Worm (Caenorhabditis elegans) whole organism, L4 larva: ENCODE results near the gene tdo-2.
A peak's percentile ranks its signal among the peaks of the same experiment; 100 is the strongest.

Experiments used
- Y5F2A.4 ChIP-seq: fragments of 200-800 bp; sonication (Bioruptor generic); optimal IDR thresholded peaks from 2 replicates; lab custom pipeline; 2018; ENCODE audit warnings: mild to moderate bottlenecking, missing genetic modification characterization, missing compliant biosample characterization
- aha-1 ChIP-seq: fragments of 150-350 bp; peaks from one replicate; lab custom pipeline; 2014; ENCODE audit warnings: missing biosample characterization, missing genetic modification characterization
- aly-2 ChIP-seq: sonication (generic microtip); optimal IDR thresholded peaks from 2 replicates; lab custom pipeline; 2018; ENCODE audit warnings: missing biosample characterization, missing genetic modification characterization
- ama-1 ChIP-seq: fragments of 150-350 bp; optimal IDR thresholded peaks from 2 replicates; lab custom pipeline; 2014; ENCODE audit warnings: inconsistent platforms, mixed read lengths
- ceh-20 ChIP-seq: fragments of 200-800 bp; sonication (Bioruptor generic); IDR thresholded peaks from 2 replicates; pipeline ENCODE4 v1.3.6; 2022; ENCODE audit warnings: missing genetic modification reagents, missing genetic modification characterization, missing compliant biosample characterization
- ceh-28 ChIP-seq: fragments of 150-350 bp; optimal IDR thresholded peaks from 2 replicates; lab custom pipeline; 2014; ENCODE audit warnings: missing biosample characterization, missing genetic modification reagents, missing genetic modification characterization
- ceh-44 ChIP-seq: fragments of 200-800 bp; sonication (Bioruptor generic); IDR thresholded peaks from 2 replicates; pipeline ENCODE4 v1.3.6; 2022; ENCODE audit warnings: missing genetic modification reagents, missing genetic modification characterization, missing compliant biosample characterization
- ceh-82 ChIP-seq: sonication (generic microtip); optimal IDR thresholded peaks from 2 replicates; lab custom pipeline; 2017; ENCODE audit warnings: missing biosample characterization, missing genetic modification characterization
- ces-1 ChIP-seq: fragments of 150-350 bp; sonication (generic microtip); optimal IDR thresholded peaks from 4 replicates; lab custom pipeline; 2014; ENCODE audit warnings: missing biosample characterization, missing genetic modification reagents, missing genetic modification characterization
- ctbp-1 ChIP-seq: fragments of 200-800 bp; sonication (Bioruptor generic); IDR thresholded peaks from 2 replicates; pipeline ENCODE4 v1.3.6; 2022; ENCODE audit warnings: missing genetic modification reagents, missing genetic modification characterization, missing compliant biosample characterization
- daf-16 ChIP-seq, 3 experiments: sonication (generic microtip); optimal IDR thresholded peaks; 2 replicates each; lab custom pipeline; 2016 to 2017; ENCODE audit warnings: missing genetic modification characterization in 3 of 3, missing genetic modification reagents in 3 of 3, mild to moderate bottlenecking in 2 of 3, missing compliant biosample characterization in 2 of 3, missing biosample characterization in 1 of 3, moderate library complexity in 1 of 3
- dmd-6 ChIP-seq: fragments of 200-800 bp; sonication (Bioruptor generic); IDR thresholded peaks from 2 replicates; pipeline ENCODE4 v1.3.6; 2022; ENCODE audit warnings: missing genetic modification reagents, missing genetic modification characterization, missing compliant biosample characterization
- dmd-8 ChIP-seq: fragments of 200-800 bp; sonication (Bioruptor generic); IDR thresholded peaks from 2 replicates; pipeline ENCODE4 v1.3.6; 2022; ENCODE audit warnings: missing genetic modification characterization, missing compliant biosample characterization
- egl-27 ChIP-seq: sonication (generic microtip); optimal IDR thresholded peaks from 3 replicates; lab custom pipeline; 2017; ENCODE audit warnings: missing biosample characterization, missing genetic modification reagents, missing genetic modification characterization
- egl-43 ChIP-seq: fragments of 200-800 bp; sonication (Bioruptor generic); IDR thresholded peaks from 2 replicates; pipeline ENCODE4 v1.3.6; 2022; ENCODE audit warnings: missing genetic modification reagents, missing genetic modification characterization, missing compliant biosample characterization
- fkh-10 ChIP-seq: fragments of 150-350 bp; optimal IDR thresholded peaks from 2 replicates; lab custom pipeline; 2014; ENCODE audit warnings: missing biosample characterization, missing genetic modification reagents, missing genetic modification characterization
- hif-1 ChIP-seq, 2 experiments: sonication (generic microtip); optimal IDR thresholded peaks; 2 replicates each; lab custom pipeline; 2016 to 2017; ENCODE audit warnings: missing compliant biosample characterization in 2 of 2, missing genetic modification characterization in 2 of 2, missing genetic modification reagents in 2 of 2, missing genotype in 2 of 2, mild to moderate bottlenecking in 1 of 2
- hlh-11 ChIP-seq: fragments of 200-800 bp; sonication (Bioruptor generic); optimal IDR thresholded peaks from 2 replicates; lab custom pipeline; 2018; ENCODE audit warnings: mild to moderate bottlenecking, missing genetic modification characterization, missing compliant biosample characterization
- hlh-30 ChIP-seq: sonication (generic microtip); optimal IDR thresholded peaks from 2 replicates; lab custom pipeline; 2017; ENCODE audit warnings: antibody characterized with exemption, mild to moderate bottlenecking, missing genetic modification characterization, missing compliant biosample characterization; ENCODE audit not compliant: insufficient read depth
- hmg-1.1 ChIP-seq: fragments of 200-800 bp; sonication (Bioruptor generic); IDR thresholded peaks from 2 replicates; pipeline ENCODE4 v1.3.6; 2022; ENCODE audit warnings: missing genetic modification reagents, missing genetic modification characterization, missing compliant biosample characterization
- lin-1 ChIP-seq: fragments of 200-800 bp; sonication (Bioruptor generic); IDR thresholded peaks from 2 replicates; pipeline ENCODE4 v1.3.6; 2022; ENCODE audit warnings: missing genetic modification reagents, missing genetic modification characterization, missing compliant biosample characterization
- lin-39 ChIP-seq: fragments of 150-350 bp; optimal IDR thresholded peaks from 2 replicates; lab custom pipeline; 2014; ENCODE audit warnings: missing biosample characterization, missing genetic modification reagents, missing genetic modification characterization
- lir-3 ChIP-seq: sonication (generic microtip); optimal IDR thresholded peaks from 2 replicates; lab custom pipeline; 2016; ENCODE audit warnings: mild to moderate bottlenecking, missing genetic modification characterization, missing compliant biosample characterization
- lsy-2 ChIP-seq, 2 experiments: fragments of 150-350 bp in 1 of 2; sonication (generic microtip) in 1 of 2; optimal IDR thresholded peaks; 2 replicates each; lab custom pipeline; 2014 to 2017; ENCODE audit warnings: missing biosample characterization in 2 of 2, missing genetic modification characterization in 2 of 2
- madf-5 ChIP-seq, 2 experiments: fragments of 200-800 bp; sonication (Bioruptor generic); IDR thresholded peaks; 2 replicates each; pipeline ENCODE4 v1.3.6; 2022; ENCODE audit warnings: missing compliant biosample characterization in 2 of 2, missing genetic modification characterization in 2 of 2
- mep-1 ChIP-seq: fragments of 150-350 bp; sonication (generic microtip); optimal IDR thresholded peaks from 3 replicates; lab custom pipeline; 2014; ENCODE audit warnings: missing biosample characterization, missing genetic modification characterization
- mes-2 ChIP-seq: sonication (generic microtip); optimal IDR thresholded peaks from 2 replicates; lab custom pipeline; 2016; ENCODE audit warnings: missing genotype, mild to moderate bottlenecking, missing genetic modification characterization, missing compliant biosample characterization; ENCODE audit not compliant: poor library complexity, severe bottlenecking
- nhr-10 ChIP-seq: fragments of 150-350 bp; optimal IDR thresholded peaks from 2 replicates; lab custom pipeline; 2014; ENCODE audit warnings: missing biosample characterization, missing genetic modification characterization
- nhr-102 ChIP-seq: sonication (generic microtip); optimal IDR thresholded peaks from 2 replicates; lab custom pipeline; 2016; ENCODE audit warnings: mild to moderate bottlenecking, missing genetic modification characterization, moderate library complexity, missing compliant biosample characterization
- nhr-11 ChIP-seq: fragments of 150-350 bp; optimal IDR thresholded peaks from 2 replicates; lab custom pipeline; 2014; ENCODE audit warnings: missing biosample characterization, missing genetic modification characterization
- nhr-111 ChIP-seq: fragments of 200-800 bp; sonication (Bioruptor generic); optimal IDR thresholded peaks from 2 replicates; lab custom pipeline; 2018; ENCODE audit warnings: mild to moderate bottlenecking, missing genetic modification characterization, missing compliant biosample characterization
- nhr-25 ChIP-seq: sonication (generic microtip); optimal IDR thresholded peaks from 2 replicates; lab custom pipeline; 2017; ENCODE audit warnings: missing genetic modification characterization, mild to moderate bottlenecking, missing compliant biosample characterization, antibody characterized with exemption, moderate library complexity, borderline replicate concordance; ENCODE audit not compliant: insufficient read depth
- nhr-28 ChIP-seq: fragments of 150-350 bp; optimal IDR thresholded peaks from 2 replicates; lab custom pipeline; 2014; ENCODE audit warnings: missing biosample characterization, missing genetic modification characterization
- nhr-41 ChIP-seq: fragments of 200-800 bp; sonication (Bioruptor generic); IDR thresholded peaks from 2 replicates; pipeline ENCODE4 v1.3.6; 2022; ENCODE audit warnings: missing genetic modification reagents, missing genetic modification characterization, missing compliant biosample characterization
- nhr-48 ChIP-seq: sonication (generic microtip); optimal IDR thresholded peaks from 2 replicates; lab custom pipeline; 2016; ENCODE audit warnings: mild to moderate bottlenecking, missing genetic modification characterization, missing compliant biosample characterization
- pha-4 ChIP-seq, 2 experiments: fragments of 150-350 bp in 1 of 2; fragments of 200-800 bp in 1 of 2; sonication (Bioruptor generic) in 1 of 2; IDR thresholded peaks in 1 of 2; optimal IDR thresholded peaks in 1 of 2; 2 replicates each; pipeline versions ENCODE4 v1.3.6 to Lab custom; 2014 to 2022; ENCODE audit warnings: missing genetic modification characterization in 2 of 2, missing genetic modification reagents in 2 of 2, missing biosample characterization in 1 of 2, missing compliant biosample characterization in 1 of 2
- php-3 ChIP-seq: fragments of 200-800 bp; sonication (Bioruptor generic); IDR thresholded peaks from 2 replicates; pipeline ENCODE4 v1.3.6; 2022; ENCODE audit warnings: missing genetic modification reagents, missing genetic modification characterization, missing compliant biosample characterization
- pqm-1 ChIP-seq: sonication (generic microtip); optimal IDR thresholded peaks from 2 replicates; lab custom pipeline; 2017; ENCODE audit warnings: missing biosample characterization, missing genetic modification characterization
- rbr-2 ChIP-seq: sonication (generic microtip); optimal IDR thresholded peaks from 2 replicates; lab custom pipeline; 2016; ENCODE audit warnings: missing genotype, missing genetic modification characterization, missing compliant biosample characterization
- set-16 ChIP-seq: fragments of 200-800 bp; sonication (Bioruptor generic); IDR thresholded peaks from 2 replicates; pipeline ENCODE4 v1.3.6; 2022; ENCODE audit warnings: missing genetic modification reagents, missing genetic modification characterization, missing compliant biosample characterization
- snpc-4 ChIP-seq: fragments of 150-350 bp; optimal IDR thresholded peaks from 2 replicates; lab custom pipeline; 2014; ENCODE audit warnings: missing biosample characterization, missing genetic modification characterization
- unc-62 ChIP-seq, 3 experiments: fragments of 150-350 bp in 1 of 3; sonication (generic microtip); optimal IDR thresholded peaks in 2 of 3; peaks in 1 of 3; 1 replicate in 1 of 3; 2 replicates in 2 of 3; lab custom pipeline; 2014 to 2017; ENCODE audit warnings: missing biosample characterization in 3 of 3, missing genetic modification characterization in 3 of 3, missing genetic modification reagents in 3 of 3, missing genotype in 1 of 3
- zfp-3 ChIP-seq: fragments of 200-800 bp; sonication (Bioruptor generic); conservative IDR thresholded peaks from 2 replicates; pipeline ENCODE4 v1.3.6; 2022; ENCODE audit warnings: missing genetic modification reagents, missing genetic modification characterization, missing compliant biosample characterization

The tdo-2 gene

DNA sequence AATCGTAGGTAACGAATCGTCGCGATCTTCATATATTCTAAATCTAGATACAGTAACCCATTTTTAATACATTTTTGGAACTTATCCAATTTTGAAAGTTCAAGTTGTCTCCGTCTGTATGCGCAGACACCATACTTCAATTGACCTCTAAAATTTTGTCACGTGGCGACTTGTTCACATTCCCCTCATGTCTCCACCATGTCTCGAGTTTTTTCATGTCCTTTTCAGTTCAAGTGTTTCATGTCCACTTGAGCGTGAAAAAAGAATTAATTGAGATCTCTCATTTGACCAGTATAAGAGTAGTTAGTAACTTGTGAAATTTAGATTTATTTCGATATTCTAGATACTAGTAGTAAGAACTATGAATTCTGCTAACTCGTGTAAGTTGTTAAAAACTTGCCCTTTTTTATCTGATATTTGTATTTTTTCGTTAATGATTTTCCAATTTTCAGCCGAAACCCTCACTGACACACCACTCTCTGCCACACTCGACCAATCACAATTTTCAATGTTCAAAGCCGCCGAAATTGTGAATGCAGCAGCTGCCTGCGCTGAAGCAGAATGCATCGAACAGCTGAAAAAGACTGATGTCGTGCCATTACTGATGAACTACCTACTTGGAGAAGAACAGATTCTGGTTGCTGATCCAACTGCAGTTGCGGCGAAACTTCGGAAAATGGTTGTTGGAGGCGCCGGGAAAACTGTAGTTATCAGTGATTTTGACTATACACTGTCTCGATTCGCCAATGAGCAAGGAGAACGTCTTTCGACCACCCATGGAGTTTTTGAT, 32.0 kb upstream of the tdo-2 start (continued):
- TF ChIP-seq nhr-25 (tag; lab: Kevin White, UChicago) (peak; percentile 12), ceh-44 (GFP tag; lab: Robert Waterston, UW) (no peak), ama-1 (no peak), nhr-41 (GFP tag; lab: Robert Waterston, UW) (no peak), Y5F2A.4 (no peak), nhr-102 (no peak), set-16 (no peak), snpc-4 (no peak), nhr-10 (tag; lab: Kevin White, UChicago) (peak; percentile 25), ceh-20 (GFP tag; lab: Robert Waterston, UW) (no peak), hlh-30 (peak; percentile 88), lin-39 (no peak)
- TF ChIP-seq, all 104 proteins: peak for 10

DNA sequence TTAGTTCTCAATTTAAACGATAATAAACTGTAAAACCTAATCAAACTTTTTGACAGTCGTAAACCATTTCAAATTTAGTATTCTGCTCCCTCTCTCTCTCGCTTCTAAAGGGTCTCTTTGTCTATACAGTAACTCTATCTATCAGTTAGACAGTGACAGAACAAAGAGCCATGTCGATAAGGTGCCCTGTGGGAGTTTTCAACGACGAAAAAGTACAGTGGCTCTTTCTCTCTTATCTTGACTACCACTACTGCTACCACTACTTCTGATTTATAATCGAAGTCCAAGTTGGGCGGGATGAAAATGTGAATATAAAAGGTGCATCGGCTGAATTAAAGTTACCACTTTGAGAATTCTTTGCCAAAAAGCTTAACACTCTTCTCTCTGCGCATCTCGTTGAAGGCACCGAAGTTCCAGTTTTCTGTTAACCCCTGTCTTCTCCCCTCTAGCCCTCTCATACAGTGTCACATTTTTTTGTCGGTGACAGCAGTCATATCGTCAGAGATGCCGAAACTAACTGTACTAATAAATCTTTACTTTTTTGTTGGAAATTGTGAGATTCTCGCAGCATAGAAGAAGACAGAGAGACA, 31.1 kb upstream of the tdo-2 start:
- TF ChIP-seq hlh-11 (tag; lab: Kevin White, UChicago) (peak; percentile 42), mes-2 (peak; percentile 32), lin-1 (0 out of 2 replicates have a peak, but pooled peaks have one; percentile 20), hmg-1.1 (GFP tag; lab: Robert Waterston, UW) (peak; percentile 26; the same call in 1 of the 2 replicates), nhr-28 (tag; lab: Kevin White, UChicago) (peak; percentile 8), lir-3 (no peak), dmd-6 (no peak), hlh-30 (peak; percentile 15), mep-1 (no peak), pqm-1 (peak; percentile 12), rbr-2 (tag; lab: Kevin White, UChicago) (no peak), madf-5 (GFP tag; IDR thresholded peaks at IDR 0.05; lab: Robert Waterston, UW) (0 out of 4 replicates have a peak, but pooled peaks have one; percentile 25 to 49), unc-62 (GFP tag; optimal IDR thresholded peaks at IDR 0.05 in 1 of 2; lab: Kevin White, UChicago) (peak in 1 of 2 experiments; percentile 93), unc-62 (tag; optimal IDR thresholded peaks at IDR 0.05; lab: Kevin White, UChicago) (no peak), nhr-48 (no peak), php-3 (GFP tag; lab: Robert Waterston, UW) (peak; percentile 14; the same call in 1 of the 2 replicates), zfp-3 (GFP tag; lab: Robert Waterston, UW) (no peak), daf-16 (GFP tag; optimal IDR thresholded peaks at IDR 0.05; lab: Kevin White, UChicago) (no peak), daf-16 (tag; optimal IDR thresholded peaks at IDR 0.05; lab: Kevin White, UChicago) (peak; percentile 55), ceh-82 (no peak), ces-1 (GFP tag; lab: Kevin White, UChicago) (no peak), egl-27 (no peak)

DNA sequence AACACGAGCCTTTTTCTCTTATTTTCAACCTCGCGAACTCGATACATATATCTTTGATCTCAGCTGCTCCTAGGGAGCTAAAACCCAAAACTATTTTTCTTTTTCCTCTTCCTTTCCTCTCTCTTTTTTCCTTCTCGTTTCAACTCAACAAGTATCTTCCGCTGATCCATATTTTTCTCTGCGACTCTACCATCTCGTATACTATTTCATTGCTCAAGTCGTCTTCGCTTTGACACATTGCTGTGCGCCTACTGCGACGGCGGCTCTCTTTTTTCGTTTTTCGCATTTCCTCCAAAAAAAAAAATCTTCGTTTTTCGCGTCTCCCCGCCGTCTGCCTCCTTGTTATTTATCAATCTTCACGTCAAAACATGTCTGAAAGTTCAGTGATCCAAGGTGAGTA, 30.1 kb upstream of the tdo-2 start:
- TF ChIP-seq set-16 (peak; percentile 48; the same call in 1 of the 2 replicates), hmg-1.1 (GFP tag; lab: Robert Waterston, UW) (peak; percentile 59), egl-43 (0 out of 2 replicates have a peak, but pooled peaks have one; percentile 5), rbr-2 (tag; lab: Kevin White, UChicago) (peak; percentile 36), hlh-11 (tag; lab: Kevin White, UChicago) (peak; percentile 57), nhr-111 (GFP tag; lab: Kevin White, UChicago) (no peak), ceh-20 (GFP tag; lab: Robert Waterston, UW) (peak; percentile 56), mes-2 (peak; percentile 20), hif-1 (tag; optimal IDR thresholded peaks at IDR 0.05; lab: Kevin White, UChicago) (peak in 1 of 2 experiments; percentile 16), aha-1 (tag; lab: Kevin White, UChicago) (peak; percentile 94), nhr-11 (tag; lab: Kevin White, UChicago) (peak; percentile 4), pha-4 (GFP tag; IDR thresholded peaks at IDR 0.05; lab: Robert Waterston, UW) (peak; percentile 42; the same call in 1 of the 2 replicates), pha-4 (tag; optimal IDR thresholded peaks at IDR 0.05; lab: Kevin White, UChicago) (no peak), daf-16 (GFP tag; optimal IDR thresholded peaks at IDR 0.05; lab: Kevin White, UChicago) (peak in 1 of 2 experiments; percentile 56), daf-16 (tag; optimal IDR thresholded peaks at IDR 0.05; lab: Kevin White, UChicago) (no peak), lsy-2 (tag; optimal IDR thresholded peaks at IDR 0.05; lab: Kevin White, UChicago) (peak in 1 of 2 experiments; percentile 44), unc-62 (GFP tag; optimal IDR thresholded peaks at IDR 0.05 in 1 of 2; lab: Kevin White, UChicago) (peak in 1 of 2 experiments; percentile 94), unc-62 (tag; optimal IDR thresholded peaks at IDR 0.05; lab: Kevin White, UChicago) (no peak), ceh-28 (tag; lab: Kevin White, UChicago) (no peak), dmd-8 (no peak), aly-2 (tag; lab: Kevin White, UChicago) (no peak), ctbp-1 (GFP tag; lab: Robert Waterston, UW) (peak; percentile 50; the same call in 1 of the 2 replicates), fkh-10 (GFP tag; lab: Kevin White, UChicago) (peak; percentile 76), dmd-6 (peak; percentile 10; the same call in 1 of the 2 replicates)
